Worm (Caenorhabditis elegans) whole organism, L4/young adult: ENCODE measurements around the gene ZC190.4.

Experiments used
- W03F9.2 ChIP-seq: fragments of 150-350 bp; optimal IDR thresholded peaks from 2 replicates; lab custom pipeline; 2014; ENCODE audit warnings: missing biosample characterization, missing genetic modification characterization
- dao-5 ChIP-seq: sonication (generic microtip); optimal IDR thresholded peaks from 2 replicates; lab custom pipeline; 2016; ENCODE audit warnings: missing genotype, missing genetic modification characterization, moderate library complexity, missing compliant biosample characterization

DNA sequence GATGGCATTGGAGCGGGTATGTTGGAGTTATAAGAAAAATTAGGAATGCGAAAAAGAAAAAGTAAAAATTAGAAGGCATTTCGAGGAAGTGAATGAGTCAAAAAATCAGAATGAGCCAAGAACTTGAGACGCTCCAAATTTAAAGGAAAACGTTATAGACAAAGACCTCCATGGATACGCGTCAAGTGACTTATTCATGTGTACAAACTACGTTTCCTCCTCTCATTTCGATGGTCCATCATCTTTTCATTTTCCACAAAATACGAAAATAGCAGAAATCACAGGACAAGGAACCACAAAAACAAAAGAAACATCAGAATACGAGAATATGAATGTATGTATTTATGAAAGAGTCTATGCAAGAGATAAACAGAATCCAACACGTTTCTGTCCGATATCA is 24.6 kb upstream of the ZC190.4 start, which contains the start of gene F28A12.3:
- no peak for TF ChIP-seq dao-5 (tag; lab: Kevin White, UChicago)
- TF ChIP-seq W03F9.2 (tag; lab: Kevin White, UChicago) = no peak
